Fruit fly (Drosophila melanogaster) Kc167 (cell line): Measurements from ENCODE around the gene CG42750.

Experiments used
- Myc ChIP-seq: fragments of >200 bp; optimal IDR thresholded peaks from 2 replicates; lab custom pipeline; 2017; ENCODE audit warnings: missing external identifiers
- Sin3A ChIP-seq: fragments of >200 bp; optimal IDR thresholded peaks from 2 replicates; lab custom pipeline; 2018; ENCODE audit warnings: missing external identifiers
- h ChIP-seq: fragments of >200 bp; optimal IDR thresholded peaks from 3 replicates; lab custom pipeline; 2018; ENCODE audit warnings: missing external identifiers
- insv ChIP-seq: fragments of >200 bp; optimal IDR thresholded peaks from 3 replicates; lab custom pipeline; 2018; ENCODE audit warnings: missing external identifiers
- psq ChIP-seq: fragments of >200 bp; optimal IDR thresholded peaks from 2 replicates; lab custom pipeline; 2017; ENCODE audit warnings: missing external identifiers
- ttk ChIP-seq: sonication (Bioruptor generic); optimal IDR thresholded peaks from 2 replicates; lab custom pipeline; 2017; ENCODE audit warnings: missing external identifiers

The CG42750 gene

dm6 chr2L:18209137-18209536, 66.4 kb downstream of the CG42750 start, which contains the start of gene CG31802:
CG31802 (minus strand) TSS chr2L:18209237.
- TF ChIP-seq h (lab: Kevin White, UChicago) (no peak), ttk (no peak), Myc (lab: Kevin White, UChicago) (no peak), psq (lab: Kevin White, UChicago) (no peak), Sin3A (no peak), insv (lab: Kevin White, UChicago) (no peak)

dm6 chr2L:18202811-18203210, 72.8 kb downstream of the CG42750 start:
- TF ChIP-seq insv (lab: Kevin White, UChicago) (no peak), Myc (lab: Kevin White, UChicago) (no peak), Sin3A (no peak), psq (lab: Kevin White, UChicago) (no peak), h (lab: Kevin White, UChicago) (no peak)

- no peak for TF ChIP-seq h (lab: Kevin White, UChicago)
- TF ChIP-seq psq (lab: Kevin White, UChicago): no peak
- TF ChIP-seq Sin3A: no peak
- TF ChIP-seq insv (lab: Kevin White, UChicago): no peak
- TF ChIP-seq ttk: no peak
- no peak for TF ChIP-seq Myc (lab: Kevin White, UChicago)
Observed at dm6 chr2L:18186695-18187094, 88.9 kb downstream of the CG42750 start.

- no peak for TF ChIP-seq Sin3A
- no peak for TF ChIP-seq h (lab: Kevin White, UChicago)
- TF ChIP-seq Myc (lab: Kevin White, UChicago): no peak
- no peak for TF ChIP-seq psq (lab: Kevin White, UChicago)
- no peak for TF ChIP-seq insv (lab: Kevin White, UChicago)
- TF ChIP-seq ttk: no peak
Observed at dm6 chr2L:18184648-18185243, 90.8 kb downstream of the CG42750 start, which contains the start of gene Ptp36E. Ptp36E (minus strand) TSS chr2L:18185007.

- no peak for TF ChIP-seq insv (lab: Kevin White, UChicago)
- no peak for TF ChIP-seq Myc (lab: Kevin White, UChicago)
- TF ChIP-seq h (lab: Kevin White, UChicago): no peak
- no peak for TF ChIP-seq ttk
- no peak for TF ChIP-seq psq (lab: Kevin White, UChicago)
- TF ChIP-seq Sin3A: no peak
Observed at dm6 chr2L:18159172-18159571, 116.4 kb downstream of the CG42750 start, which contains the start of gene JMJD4. JMJD4 (minus strand) TSS chr2L:18159272.

dm6 chr2L:18158622-18159043, 116.9 kb downstream of the CG42750 start:
- no peak for TF ChIP-seq insv (lab: Kevin White, UChicago)
- no peak for TF ChIP-seq h (lab: Kevin White, UChicago)
- TF ChIP-seq Myc (lab: Kevin White, UChicago): no peak
- no peak for TF ChIP-seq Sin3A
- TF ChIP-seq psq (lab: Kevin White, UChicago): no peak

- TF ChIP-seq Myc (lab: Kevin White, UChicago): no peak
- no peak for TF ChIP-seq h (lab: Kevin White, UChicago)
- TF ChIP-seq insv (lab: Kevin White, UChicago): no peak
- no peak for TF ChIP-seq psq (lab: Kevin White, UChicago)
- TF ChIP-seq Sin3A: no peak
- TF ChIP-seq ttk: no peak
Observed at dm6 chr2L:18155877-18156276, 119.7 kb downstream of the CG42750 start, which contains the start of gene CG5783. CG5783 (plus strand) TSS chr2L:18156043.

dm6 chr2L:18154551-18154950, 121.0 kb downstream of the CG42750 start, which contains the start of gene CG15155:
CG15155 (plus strand) TSS chr2L:18154851.
- no peak for TF ChIP-seq psq (lab: Kevin White, UChicago)
- TF ChIP-seq h (lab: Kevin White, UChicago): no peak
- no peak for TF ChIP-seq insv (lab: Kevin White, UChicago)
- no peak for TF ChIP-seq Myc (lab: Kevin White, UChicago)
- TF ChIP-seq ttk: no peak
- TF ChIP-seq Sin3A: no peak

- TF ChIP-seq Myc (lab: Kevin White, UChicago) (no peak), psq (lab: Kevin White, UChicago) (no peak), ttk (no peak), h (lab: Kevin White, UChicago) (no peak), Sin3A (no peak), insv (lab: Kevin White, UChicago) (no peak)
Observed at dm6 chr2L:18153068-18153467, 122.5 kb downstream of the CG42750 start, which contains the start of gene CG17681. CG17681 (plus strand) TSS chr2L:18153123.

dm6 chr2L:18152172-18152639, 123.4 kb downstream of the CG42750 start, which contains the start of gene Socs36E:
Socs36E (minus strand) TSS chr2L:18152417.
- TF ChIP-seq Myc (lab: Kevin White, UChicago) (no peak), psq (lab: Kevin White, UChicago) (no peak), h (lab: Kevin White, UChicago) (no peak), ttk (no peak), Sin3A (no peak), insv (lab: Kevin White, UChicago) (no peak)

- TF ChIP-seq Sin3A (no peak), h (lab: Kevin White, UChicago) (no peak), ttk (no peak), psq (lab: Kevin White, UChicago) (no peak), insv (lab: Kevin White, UChicago) (no peak), Myc (lab: Kevin White, UChicago) (no peak)
Observed at dm6 chr2L:18151826-18152138, 123.8 kb downstream of the CG42750 start.

dm6 chr2L:18151134-18151825, 124.3 kb downstream of the CG42750 start:
- no peak for TF ChIP-seq insv (lab: Kevin White, UChicago)
- TF ChIP-seq psq (lab: Kevin White, UChicago): no peak
- TF ChIP-seq h (lab: Kevin White, UChicago): no peak
- no peak for TF ChIP-seq Sin3A
- no peak for TF ChIP-seq Myc (lab: Kevin White, UChicago)
- TF ChIP-seq ttk: no peak
